Fruit fly (Drosophila melanogaster) whole organism, pupa: ENCODE measurements around the gene CG15731.

Source experiments
- CG10348 ChIP-seq: fragments of 200-800 bp; sonication (Bioruptor generic); IDR thresholded peaks from 2 replicates; pipeline ENCODE4 v1.3.6; 2022; ENCODE audit warnings: missing biosample characterization, missing genetic modification characterization
- CG12605 ChIP-seq: fragments of 200-800 bp; sonication (Bioruptor generic); IDR thresholded peaks from 2 replicates; pipeline ENCODE4 v1.3.6; 2022; ENCODE audit warnings: missing biosample characterization, missing genetic modification characterization
- CG13204 ChIP-seq: fragments of 200-800 bp; sonication (Bioruptor generic); optimal IDR thresholded peaks from 2 replicates; lab custom pipeline; 2018; ENCODE audit warnings: missing biosample characterization, mild to moderate bottlenecking, missing genetic modification characterization, moderate library complexity
- CG14655 ChIP-seq: fragments of 200-800 bp; sonication (Bioruptor generic); optimal IDR thresholded peaks from 3 replicates; lab custom pipeline; 2017; ENCODE audit warnings: mild to moderate bottlenecking, missing biosample characterization, missing genetic modification reagents, missing genetic modification characterization
- CG15710 ChIP-seq: fragments of 200-800 bp; sonication (Bioruptor generic); optimal IDR thresholded peaks from 2 replicates; lab custom pipeline; 2018; ENCODE audit warnings: missing biosample characterization, mild to moderate bottlenecking, missing genetic modification characterization, moderate library complexity
- CG17806 ChIP-seq: fragments of 200-800 bp; sonication (Bioruptor generic); optimal IDR thresholded peaks from 2 replicates; lab custom pipeline; 2018; ENCODE audit warnings: missing biosample characterization, mild to moderate bottlenecking, missing genetic modification characterization, moderate library complexity
- CG32121 ChIP-seq: fragments of 200-800 bp; sonication (Bioruptor generic); IDR thresholded peaks from 2 replicates; pipeline ENCODE4 v1.3.6; 2022; ENCODE audit warnings: missing biosample characterization, missing genetic modification characterization
- CG34367 ChIP-seq: fragments of 200-800 bp; sonication (Bioruptor generic); optimal IDR thresholded peaks from 2 replicates; lab custom pipeline; 2018; ENCODE audit warnings: missing biosample characterization, mild to moderate bottlenecking, missing genetic modification characterization
- CG4496 ChIP-seq: fragments of 200-800 bp; sonication (Bioruptor generic); IDR thresholded peaks from 3 replicates; pipeline ENCODE4 v1.3.6; 2022; ENCODE audit warnings: missing biosample characterization, missing genetic modification characterization
- CG8159 ChIP-seq: fragments of 200-800 bp; sonication (Bioruptor generic); optimal IDR thresholded peaks from 3 replicates; lab custom pipeline; 2018; ENCODE audit warnings: missing biosample characterization, mild to moderate bottlenecking, missing genetic modification characterization, moderate library complexity
- CG8301 ChIP-seq: fragments of 200-800 bp; sonication (Bioruptor generic); optimal IDR thresholded peaks from 2 replicates; lab custom pipeline; 2018; ENCODE audit warnings: missing biosample characterization, mild to moderate bottlenecking, missing genetic modification characterization
- CG9948 ChIP-seq: fragments of 200-800 bp; sonication (Bioruptor generic); optimal IDR thresholded peaks from 2 replicates; lab custom pipeline; 2018; ENCODE audit warnings: missing biosample characterization, mild to moderate bottlenecking, missing genetic modification characterization, moderate library complexity
- D1 ChIP-seq: fragments of 200-800 bp; sonication (Bioruptor generic); optimal IDR thresholded peaks from 2 replicates; lab custom pipeline; 2018; ENCODE audit warnings: missing biosample characterization, mild to moderate bottlenecking, missing genetic modification characterization, moderate library complexity
- EcR ChIP-seq: fragments of 200-800 bp; sonication (Bioruptor generic); optimal IDR thresholded peaks from 3 replicates; lab custom pipeline; 2019; ENCODE audit warnings: missing biosample characterization, missing genetic modification characterization, mild to moderate bottlenecking, moderate library complexity, missing genetic modification reagents
- Ets98B ChIP-seq: fragments of 200-800 bp; sonication (Bioruptor generic); IDR thresholded peaks from 2 replicates; pipeline ENCODE4 v1.3.6; 2022; ENCODE audit warnings: missing biosample characterization, missing genetic modification characterization
- Pif1A ChIP-seq: fragments of 200-800 bp; sonication (Bioruptor generic); optimal IDR thresholded peaks from 3 replicates; lab custom pipeline; 2016; ENCODE audit warnings: missing biosample characterization, missing genetic modification characterization
- Pif1B ChIP-seq: fragments of 200-800 bp; sonication (Bioruptor generic); optimal IDR thresholded peaks from 3 replicates; lab custom pipeline; 2016; ENCODE audit warnings: missing biosample characterization, missing genetic modification characterization
- Snoo ChIP-seq: fragments of 200-800 bp; sonication (Bioruptor generic); optimal IDR thresholded peaks from 3 replicates; lab custom pipeline; 2017; ENCODE audit warnings: missing biosample characterization, mild to moderate bottlenecking, missing genetic modification characterization, inconsistent platforms
- fd96Ca ChIP-seq: fragments of 200-800 bp; sonication (Bioruptor generic); IDR thresholded peaks from 3 replicates; pipeline ENCODE4 v1.3.6; 2022; ENCODE audit warnings: missing biosample characterization, missing genetic modification characterization
- gl ChIP-seq: fragments of 200-800 bp; sonication (Bioruptor generic); optimal IDR thresholded peaks from 2 replicates; lab custom pipeline; 2018; ENCODE audit warnings: missing biosample characterization, mild to moderate bottlenecking, missing genetic modification characterization
- rn ChIP-seq: fragments of 200-800 bp; sonication (Bioruptor generic); IDR thresholded peaks from 2 replicates; pipeline ENCODE4 v1.3.6; 2022; ENCODE audit warnings: missing biosample characterization, missing genetic modification characterization

The CG15731 gene

dm6 chrX:12471408-12471807 lies 13.8 kb upstream of the CG15731 start:
- TF ChIP-seq CG32121 (GFP tag; lab: Robert Waterston, UW) = peak; percentile 27; the same call in 1 of the 2 replicates
- no peak for TF ChIP-seq Pif1A (GFP tag; lab: Kevin White, UChicago)
- TF ChIP-seq Ets98B (GFP tag; lab: Robert Waterston, UW) = peak; percentile 27; the same call in 1 of the 2 replicates
- peak; percentile 46 for TF ChIP-seq CG12605 (GFP tag; lab: Robert Waterston, UW)
- peak; percentile 68; the same call in 2 of the 3 replicates for TF ChIP-seq CG4496 (GFP tag; lab: Robert Waterston, UW)
- TF ChIP-seq CG17806 = no peak
- TF ChIP-seq fd96Ca (GFP tag; lab: Robert Waterston, UW) = peak; percentile 58; the same call in 2 of the 3 replicates

- peak; percentile 2 for TF ChIP-seq Pif1A (GFP tag; lab: Kevin White, UChicago)
- no peak for TF ChIP-seq CG15710 (tag; lab: Kevin White, UChicago)
- peak; percentile 51; the same call in 1 of the 2 replicates for TF ChIP-seq Ets98B (GFP tag; lab: Robert Waterston, UW)
- TF ChIP-seq CG9948 (tag; lab: Kevin White, UChicago) = peak; percentile 24
- TF ChIP-seq CG32121 (GFP tag; lab: Robert Waterston, UW) = peak; percentile 18; the same call in 1 of the 2 replicates
- no peak for TF ChIP-seq CG34367 (tag; lab: Kevin White, UChicago)
- TF ChIP-seq Snoo (tag; lab: Kevin White, UChicago) = peak; percentile 59
- TF ChIP-seq CG10348 (GFP tag; lab: Robert Waterston, UW) = no peak
- peak; percentile 64; the same call in 2 of the 3 replicates for TF ChIP-seq CG4496 (GFP tag; lab: Robert Waterston, UW)
- peak; percentile 6; the same call in 1 of the 2 replicates for TF ChIP-seq CG12605 (GFP tag; lab: Robert Waterston, UW)
- no peak for TF ChIP-seq CG17806
- TF ChIP-seq CG14655 (GFP tag; lab: Kevin White, UChicago) = peak; percentile 50
- TF ChIP-seq D1 = no peak
- no peak for TF ChIP-seq CG13204
- TF ChIP-seq CG8159 (tag; lab: Kevin White, UChicago) = peak; percentile 29
- TF ChIP-seq CG8301 (tag; lab: Kevin White, UChicago) = peak; percentile 6
- no peak for TF ChIP-seq EcR (GFP tag; lab: Kevin White, UChicago)
- TF ChIP-seq Pif1B (GFP tag; lab: Kevin White, UChicago) = no peak
- peak; percentile 61; the same call in 2 of the 3 replicates for TF ChIP-seq fd96Ca (GFP tag; lab: Robert Waterston, UW)
- no peak for TF ChIP-seq gl (tag; lab: Kevin White, UChicago)
- TF ChIP-seq rn (GFP tag; lab: Robert Waterston, UW) = no peak
Measured at dm6 chrX:12470187-12470931, 12.8 kb upstream of the CG15731 start.

DNA sequence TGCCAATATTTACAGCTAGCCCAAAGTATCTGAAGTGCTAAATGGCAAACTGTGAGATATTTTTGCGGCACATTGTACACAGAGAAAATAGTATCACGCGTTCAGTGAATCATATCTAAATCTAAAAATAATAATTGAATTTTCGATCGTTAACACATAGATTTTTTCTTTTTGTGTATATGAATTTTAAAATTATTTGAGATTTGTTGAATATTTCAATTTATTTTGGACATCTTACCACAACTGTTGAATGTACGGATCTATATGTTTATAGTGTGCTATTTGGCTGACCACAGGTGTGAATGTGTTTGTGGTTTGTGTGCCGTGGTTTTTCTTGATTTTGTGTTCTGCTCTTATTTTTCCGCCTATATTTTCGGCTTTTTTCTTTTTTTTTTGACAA lies 12.2 kb upstream of the CG15731 start:
- TF ChIP-seq CG17806 (no peak), Pif1B (GFP tag; lab: Kevin White, UChicago) (no peak), D1 (peak; percentile 31), Pif1A (GFP tag; lab: Kevin White, UChicago) (peak; percentile 44), CG12605 (GFP tag; lab: Robert Waterston, UW) (no peak), CG14655 (GFP tag; lab: Kevin White, UChicago) (peak; percentile 58), gl (tag; lab: Kevin White, UChicago) (no peak), Ets98B (GFP tag; lab: Robert Waterston, UW) (peak; percentile 12; the same call in 1 of the 2 replicates), rn (GFP tag; lab: Robert Waterston, UW) (no peak), CG9948 (tag; lab: Kevin White, UChicago) (peak; percentile 17), CG8159 (tag; lab: Kevin White, UChicago) (no peak), CG34367 (tag; lab: Kevin White, UChicago) (no peak), CG4496 (GFP tag; lab: Robert Waterston, UW) (peak; percentile 54; the same call in 2 of the 3 replicates), CG32121 (GFP tag; lab: Robert Waterston, UW) (0 out of 2 replicates have a peak, but pooled peaks have one; percentile 18), CG8301 (tag; lab: Kevin White, UChicago) (peak; percentile 27)

- TF ChIP-seq CG12605 (GFP tag; lab: Robert Waterston, UW) = no peak
- TF ChIP-seq CG14655 (GFP tag; lab: Kevin White, UChicago) = no peak
- TF ChIP-seq rn (GFP tag; lab: Robert Waterston, UW) = no peak
- no peak for TF ChIP-seq Pif1A (GFP tag; lab: Kevin White, UChicago)
- no peak for TF ChIP-seq CG10348 (GFP tag; lab: Robert Waterston, UW)
- TF ChIP-seq CG8159 (tag; lab: Kevin White, UChicago) = no peak
- no peak for TF ChIP-seq gl (tag; lab: Kevin White, UChicago)
Measured at dm6 chrX:12469172-12469571, 11.6 kb upstream of the CG15731 start.

DNA sequence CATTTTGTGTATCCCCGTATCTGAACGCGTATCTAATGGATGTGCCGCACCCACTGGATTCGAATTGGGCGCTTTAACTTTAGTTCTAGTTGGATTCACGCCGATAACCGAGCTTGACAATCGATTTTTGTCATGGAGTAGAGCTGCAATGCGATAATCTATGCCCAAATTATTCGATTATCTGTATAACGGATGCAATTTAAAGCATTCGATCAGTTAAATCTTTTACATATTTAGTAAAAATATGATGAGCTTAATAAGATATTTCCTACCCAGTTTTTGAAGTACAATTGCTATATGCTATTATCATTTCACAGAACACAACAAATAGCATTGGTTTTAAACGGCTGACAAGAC lies 9.7 kb upstream of the CG15731 start:
- TF ChIP-seq CG4496 (GFP tag; lab: Robert Waterston, UW) (no peak), gl (tag; lab: Kevin White, UChicago) (no peak)
